Fruit fly (Drosophila melanogaster) whole organism, embryonic: ENCODE results near the gene mRpL4.
A peak's percentile ranks its signal among the peaks of the same experiment; 100 is the strongest.

Source experiments
- Aef1 ChIP-seq: fragments of 200-800 bp; sonication (Bioruptor generic); IDR thresholded peaks from 3 replicates; pipeline ENCODE4 v1.3.6; 2022; ENCODE audit warnings: missing biosample characterization, missing genetic modification characterization
- B-H1 ChIP-seq: fragments of 200-800 bp; sonication (Bioruptor generic); IDR thresholded peaks from 3 replicates; pipeline ENCODE4 v1.3.6; 2022; ENCODE audit warnings: missing biosample characterization, missing genetic modification characterization
- BtbVII ChIP-seq: fragments of 200-800 bp; sonication (Bioruptor generic); optimal IDR thresholded peaks from 3 replicates; lab custom pipeline; 2017; ENCODE audit warnings: missing biosample characterization, mild to moderate bottlenecking, missing genetic modification characterization
- Bteb2 ChIP-seq: fragments of 200-800 bp; sonication (Bioruptor generic); optimal IDR thresholded peaks from 2 replicates; lab custom pipeline; 2016; ENCODE audit warnings: missing biosample characterization, missing genetic modification characterization
- CG10274 ChIP-seq: fragments of 200-800 bp; sonication (Bioruptor generic); optimal IDR thresholded peaks from 3 replicates; lab custom pipeline; 2017; ENCODE audit warnings: missing biosample characterization, mild to moderate bottlenecking, missing genetic modification characterization
- CG14050 ChIP-seq: fragments of 200-800 bp; sonication (Bioruptor generic); IDR thresholded peaks from 3 replicates; pipeline ENCODE4 v1.3.6; 2022; ENCODE audit warnings: missing biosample characterization, missing genetic modification characterization
- CG15073 ChIP-seq: fragments of 200-800 bp; sonication (Bioruptor generic); optimal IDR thresholded peaks from 2 replicates; lab custom pipeline; 2016; ENCODE audit warnings: missing biosample characterization, missing genetic modification characterization
- CG16779 ChIP-seq: fragments of 200-800 bp; sonication (Bioruptor generic); IDR thresholded peaks from 2 replicates; pipeline ENCODE4 v1.3.6; 2022; ENCODE audit warnings: missing biosample characterization, missing genetic modification characterization
- CG16815 ChIP-seq: fragments of 200-800 bp; sonication (Bioruptor generic); optimal IDR thresholded peaks from 3 replicates; lab custom pipeline; 2017; ENCODE audit warnings: missing biosample characterization, mild to moderate bottlenecking, missing genetic modification characterization
- CG17612 ChIP-seq: fragments of 200-800 bp; sonication (Bioruptor generic); IDR thresholded peaks from 2 replicates; pipeline ENCODE4 v1.3.6; 2022; ENCODE audit warnings: missing biosample characterization, missing genetic modification characterization
- CG1832 ChIP-seq: fragments of 200-800 bp; sonication (Bioruptor generic); optimal IDR thresholded peaks from 2 replicates; lab custom pipeline; 2017; ENCODE audit warnings: missing biosample characterization, mild to moderate bottlenecking, missing genetic modification characterization, inconsistent platforms
- CG18619 ChIP-seq: fragments of 200-800 bp; sonication (Bioruptor generic); optimal IDR thresholded peaks from 3 replicates; lab custom pipeline; 2017; ENCODE audit warnings: missing biosample characterization, mild to moderate bottlenecking, missing genetic modification characterization
- CG32767 ChIP-seq: fragments of 200-800 bp; sonication (Bioruptor generic); IDR thresholded peaks from 2 replicates; pipeline ENCODE4 v1.3.6; 2022; ENCODE audit warnings: missing biosample characterization, missing genetic modification characterization
- CG33557 ChIP-seq: fragments of 200-800 bp; sonication (Bioruptor generic); optimal IDR thresholded peaks from 2 replicates; lab custom pipeline; 2019; ENCODE audit warnings: missing biosample characterization, mild to moderate bottlenecking, missing genetic modification characterization, moderate library complexity
- CG3847 ChIP-seq: fragments of 200-800 bp; sonication (Bioruptor generic); IDR thresholded peaks from 2 replicates; pipeline ENCODE4 v1.3.6; 2022; ENCODE audit warnings: missing biosample characterization, missing genetic modification characterization
- CG42726 ChIP-seq: fragments of 200-800 bp; sonication (Bioruptor generic); IDR thresholded peaks from 2 replicates; pipeline ENCODE4 v1.3.6; 2022; ENCODE audit warnings: missing biosample characterization, missing genetic modification characterization; ENCODE audit not compliant: partially characterized antibody
- CG5245 ChIP-seq: fragments of 200-800 bp; sonication (Bioruptor generic); optimal IDR thresholded peaks from 3 replicates; lab custom pipeline; 2016; ENCODE audit warnings: missing biosample characterization, missing genetic modification characterization
- CG6254 ChIP-seq: fragments of 200-800 bp; sonication (Bioruptor generic); optimal IDR thresholded peaks from 3 replicates; lab custom pipeline; 2017; ENCODE audit warnings: mild to moderate bottlenecking, missing biosample characterization, missing genetic modification reagents, missing genetic modification characterization
- CG6272 ChIP-seq: fragments of 200-800 bp; sonication (Bioruptor generic); IDR thresholded peaks from 2 replicates; pipeline ENCODE4 v1.3.6; 2022; ENCODE audit warnings: missing biosample characterization, missing genetic modification characterization
- CG7786 ChIP-seq: fragments of 200-800 bp; sonication (Bioruptor generic); optimal IDR thresholded peaks from 2 replicates; lab custom pipeline; 2016; ENCODE audit warnings: missing biosample characterization, missing genetic modification characterization
- CG8478 ChIP-seq: fragments of >200 bp; optimal IDR thresholded peaks from 2 replicates; lab custom pipeline; 2018
- D19B ChIP-seq: fragments of 200-800 bp; sonication (Bioruptor generic); optimal IDR thresholded peaks from 2 replicates; lab custom pipeline; 2017; ENCODE audit warnings: missing biosample characterization, mild to moderate bottlenecking, missing genetic modification characterization
- Dref ChIP-seq: fragments of 200-800 bp; sonication (Bioruptor generic); IDR thresholded peaks from 2 replicates; pipeline ENCODE4 v1.3.6; 2022; ENCODE audit warnings: missing biosample characterization, missing genetic modification characterization
- Fer3 ChIP-seq: fragments of 200-800 bp; sonication (Bioruptor generic); optimal IDR thresholded peaks from 2 replicates; lab custom pipeline; 2018; ENCODE audit warnings: missing biosample characterization, mild to moderate bottlenecking, missing genetic modification characterization, moderate library complexity
- Neu2 ChIP-seq: fragments of 200-800 bp; sonication (Bioruptor generic); optimal IDR thresholded peaks from 3 replicates; lab custom pipeline; 2016; ENCODE audit warnings: missing biosample characterization, missing genetic modification characterization, borderline replicate concordance
- Oaz ChIP-seq: fragments of 200-800 bp; sonication (Bioruptor generic); IDR thresholded peaks from 2 replicates; pipeline ENCODE4 v1.3.6; 2022; ENCODE audit warnings: missing biosample characterization, missing genetic modification characterization
- Poxn ChIP-seq: fragments of 200-800 bp; sonication (Bioruptor generic); IDR thresholded peaks from 2 replicates; pipeline ENCODE4 v1.3.6; 2022; ENCODE audit warnings: missing biosample characterization, missing genetic modification characterization
- TFAM ChIP-seq: fragments of 200-800 bp; sonication (Bioruptor generic); optimal IDR thresholded peaks from 2 replicates; lab custom pipeline; 2017; ENCODE audit warnings: missing biosample characterization, missing genetic modification characterization, inconsistent platforms
- Usf ChIP-seq: fragments of 200-800 bp; sonication (Bioruptor generic); optimal IDR thresholded peaks from 2 replicates; lab custom pipeline; 2017; ENCODE audit warnings: missing genotype, missing biosample characterization, missing genetic modification characterization
- amos ChIP-seq: fragments of 200-800 bp; sonication (Bioruptor generic); IDR thresholded peaks from 2 replicates; pipeline ENCODE4 v1.3.6; 2022; ENCODE audit warnings: missing biosample characterization, missing genetic modification characterization; ENCODE audit not compliant: partially characterized antibody
- bigmax ChIP-seq: fragments of 200-800 bp; sonication (Bioruptor generic); optimal IDR thresholded peaks from 2 replicates; lab custom pipeline; 2018; ENCODE audit warnings: missing biosample characterization, mild to moderate bottlenecking, missing genetic modification characterization
- cg ChIP-seq: fragments of 200-800 bp; sonication (Bioruptor generic); optimal IDR thresholded peaks from 3 replicates; lab custom pipeline; 2019; ENCODE audit warnings: missing biosample characterization, mild to moderate bottlenecking, missing genetic modification characterization, moderate library complexity
- chm ChIP-seq: fragments of 200-800 bp; sonication (Bioruptor generic); IDR thresholded peaks from 2 replicates; pipeline ENCODE4 v1.3.6; 2022; ENCODE audit warnings: missing biosample characterization, missing genetic modification characterization
- dmrt99B ChIP-seq: fragments of 200-800 bp; sonication (Bioruptor generic); optimal IDR thresholded peaks from 2 replicates; lab custom pipeline; 2018; ENCODE audit warnings: missing biosample characterization, mild to moderate bottlenecking, missing genetic modification characterization, moderate library complexity
- ewg ChIP-seq: fragments of 200-800 bp; sonication (Bioruptor generic); optimal IDR thresholded peaks from 3 replicates; lab custom pipeline; 2017; ENCODE audit warnings: mild to moderate bottlenecking, missing biosample characterization, missing genetic modification reagents, missing genetic modification characterization
- gsb-n ChIP-seq: fragments of 200-800 bp; sonication (Bioruptor generic); optimal IDR thresholded peaks from 3 replicates; lab custom pipeline; 2018; ENCODE audit warnings: missing biosample characterization, mild to moderate bottlenecking, missing genetic modification characterization
- h ChIP-seq: fragments of >200 bp; optimal IDR thresholded peaks from 2 replicates; lab custom pipeline; 2017
- jigr1 ChIP-seq: fragments of 200-800 bp; sonication (Bioruptor generic); IDR thresholded peaks from 3 replicates; pipeline ENCODE4 v1.3.6; 2022; ENCODE audit warnings: missing biosample characterization, missing genetic modification characterization
- lov ChIP-seq, 2 experiments: fragments of 200-800 bp in 1 of 2; fragments of >200 bp in 1 of 2; sonication (Bioruptor generic) in 1 of 2; IDR thresholded peaks in 1 of 2; optimal IDR thresholded peaks in 1 of 2; 2 replicates in 1 of 2; 3 replicates in 1 of 2; pipeline versions ENCODE4 v1.3.6 to Lab custom; 2017 to 2022; ENCODE audit warnings: missing biosample characterization in 1 of 2, missing genetic modification characterization in 1 of 2
- mam ChIP-seq: fragments of 200-800 bp; sonication (Bioruptor generic); optimal IDR thresholded peaks from 3 replicates; lab custom pipeline; 2016; ENCODE audit warnings: missing biosample characterization, missing genetic modification characterization
- nom ChIP-seq: fragments of 200-800 bp; sonication (Bioruptor generic); optimal IDR thresholded peaks from 2 replicates; lab custom pipeline; 2017; ENCODE audit warnings: missing biosample characterization, missing genetic modification characterization, mild to moderate bottlenecking, moderate library complexity, missing genetic modification reagents
- onecut ChIP-seq: fragments of 200-800 bp; sonication (Bioruptor generic); IDR thresholded peaks from 2 replicates; pipeline ENCODE4 v1.3.6; 2022; ENCODE audit warnings: missing biosample characterization, missing genetic modification characterization
- pan ChIP-seq, 4 experiments: fragments of >200 bp in 3 of 4; fragments of 200-800 bp in 1 of 4; sonication (Bioruptor generic) in 1 of 4; optimal IDR thresholded peaks in 3 of 4; IDR thresholded peaks in 1 of 4; 2 replicates each; pipeline versions ENCODE4 v1.3.6 to Lab custom; 2017 to 2022; ENCODE audit warnings: missing biosample characterization in 2 of 4, missing genetic modification characterization in 2 of 4, mixed read lengths in 1 of 4
- sens-2 ChIP-seq: fragments of 200-800 bp; sonication (Bioruptor generic); IDR thresholded peaks from 2 replicates; pipeline ENCODE4 v1.3.6; 2022; ENCODE audit warnings: missing biosample characterization, missing genetic modification characterization
- sisA ChIP-seq: fragments of 200-800 bp; sonication (Bioruptor generic); IDR thresholded peaks from 2 replicates; pipeline ENCODE4 v1.3.6; 2022; ENCODE audit warnings: missing biosample characterization, missing genetic modification characterization
- stwl ChIP-seq: fragments of 200-800 bp; sonication (Bioruptor generic); optimal IDR thresholded peaks from 3 replicates; lab custom pipeline; 2018; ENCODE audit warnings: missing biosample characterization, mild to moderate bottlenecking, missing genetic modification characterization, moderate library complexity
- tll ChIP-seq, 2 experiments: fragments of 200-800 bp in 1 of 2; fragments of >200 bp in 1 of 2; sonication (Bioruptor generic) in 1 of 2; optimal IDR thresholded peaks; 2 replicates each; lab custom pipeline; 2017 to 2019; ENCODE audit warnings: missing biosample characterization in 2 of 2, missing genetic modification characterization in 2 of 2, mild to moderate bottlenecking in 1 of 2, moderate library complexity in 1 of 2
- wdn ChIP-seq: fragments of 200-800 bp; sonication (Bioruptor generic); IDR thresholded peaks from 2 replicates; pipeline ENCODE4 v1.3.6; 2022; ENCODE audit warnings: missing biosample characterization, missing genetic modification characterization
- wek ChIP-seq: fragments of 200-800 bp; sonication (Bioruptor generic); optimal IDR thresholded peaks from 3 replicates; lab custom pipeline; 2018; ENCODE audit warnings: missing biosample characterization, mild to moderate bottlenecking, missing genetic modification characterization, moderate library complexity

mRpL4 gene

DNA sequence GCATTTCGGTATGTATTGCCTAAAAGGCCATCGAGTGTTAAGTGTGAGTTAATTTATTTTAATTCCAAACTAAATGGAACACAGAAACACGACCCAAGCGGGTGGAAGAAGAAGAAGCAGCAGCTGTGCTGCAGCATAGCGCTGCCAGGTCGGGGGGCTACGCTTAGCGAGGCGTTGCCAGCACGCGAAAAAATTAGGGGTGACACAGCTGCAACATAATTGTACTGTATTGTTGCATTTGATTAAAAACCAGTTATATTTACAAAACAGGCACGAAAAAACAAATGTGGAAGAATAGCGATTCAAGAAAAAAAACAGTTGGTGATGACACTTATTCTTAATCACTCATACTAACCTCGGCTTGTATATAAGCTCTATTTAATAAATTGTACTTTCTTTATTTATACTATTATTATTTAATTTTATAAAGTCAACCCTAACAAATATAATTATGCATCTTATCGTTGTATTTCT lies 21.3 kb upstream of the mRpL4 start (continued):
- no peak for TF ChIP-seq Neu2 (GFP tag; lab: Kevin White, UChicago)
- peak; percentile 47; the same call in 1 of the 3 replicates for TF ChIP-seq jigr1
- peak; percentile 90 for TF ChIP-seq CG3847 (GFP tag; lab: Robert Waterston, UW)
- TF ChIP-seq CG32767 (GFP tag; lab: Robert Waterston, UW), result no peak
- TF ChIP-seq CG7786 (GFP tag; lab: Kevin White, UChicago), result peak; percentile 71
- TF ChIP-seq CG18619 (GFP tag; lab: Kevin White, UChicago), result no peak
- no peak for TF ChIP-seq CG10274 (GFP tag; lab: Kevin White, UChicago)
- TF ChIP-seq Poxn (GFP tag; lab: Robert Waterston, UW), result no peak
- TF ChIP-seq chm, result no peak; the same call in 1 of the 2 replicates
- peak; percentile 41 for TF ChIP-seq BtbVII (GFP tag; lab: Kevin White, UChicago)
- TF ChIP-seq sisA, result peak; percentile 81
- TF ChIP-seq CG16815 (GFP tag; lab: Kevin White, UChicago), result peak; percentile 54
- TF ChIP-seq mam (GFP tag; lab: Kevin White, UChicago), result peak; percentile 82
- TF ChIP-seq CG17612, result peak; percentile 46; the same call in 1 of the 2 replicates
- no peak for TF ChIP-seq gsb-n
- peak; percentile 71; the same call in 1 of the 2 replicates for TF ChIP-seq CG6272
- no peak for TF ChIP-seq Fer3 (tag; lab: Kevin White, UChicago)
- 0 out of 2 replicates have a peak, but pooled peaks have one; percentile 21 for TF ChIP-seq CG42726 (GFP tag; lab: Robert Waterston, UW)
- TF ChIP-seq sens-2, result no peak
- TF ChIP-seq CG1832, result no peak
- peak; percentile 64; the same call in 1 of the 2 replicates for TF ChIP-seq CG16779 (GFP tag; lab: Robert Waterston, UW)
- peak; percentile 48 for TF ChIP-seq Dref (GFP tag; lab: Robert Waterston, UW)
- no peak for TF ChIP-seq wek (GFP tag; lab: Kevin White, UChicago)
- TF ChIP-seq onecut (GFP tag; lab: Robert Waterston, UW), result peak; percentile 41; the same call in 1 of the 2 replicates
- TF ChIP-seq Aef1 (GFP tag; lab: Robert Waterston, UW), result peak; percentile 80
- peak; percentile 72 for TF ChIP-seq B-H1 (GFP tag; lab: Robert Waterston, UW)
- TF ChIP-seq Usf (GFP tag; lab: Kevin White, UChicago), result peak; percentile 30
- peak; percentile 70 for TF ChIP-seq wdn (GFP tag; lab: Robert Waterston, UW)
- peak; percentile 33 for TF ChIP-seq CG33557 (GFP tag; lab: Kevin White, UChicago)
- TF ChIP-seq Bteb2 (GFP tag; lab: Kevin White, UChicago), result peak; percentile 27
- peak; percentile 72 for TF ChIP-seq amos (GFP tag; lab: Robert Waterston, UW)
- TF ChIP-seq ewg (GFP tag; lab: Kevin White, UChicago), result peak; percentile 49
- no peak for TF ChIP-seq TFAM
- TF ChIP-seq Oaz (GFP tag; lab: Robert Waterston, UW), result peak; percentile 32; the same call in 1 of the 2 replicates
- no peak for TF ChIP-seq dmrt99B (tag; lab: Kevin White, UChicago)
- peak; percentile 57 for TF ChIP-seq stwl (tag; lab: Kevin White, UChicago)
- no peak for TF ChIP-seq pan (optimal IDR thresholded peaks at IDR 0.05; lab: Kevin White, UChicago)
- peak in 1 of 2 experiments; percentile 82 for TF ChIP-seq pan (GFP tag; optimal IDR thresholded peaks at IDR 0.05 in 1 of 2, IDR thresholded peaks at IDR 0.05 in 1 of 2)
- TF ChIP-seq CG15073 (GFP tag; lab: Kevin White, UChicago), result no peak
- TF ChIP-seq lov (optimal IDR thresholded peaks at IDR 0.05; lab: Kevin White, UChicago), result no peak
- peak; percentile 74; the same call in 1 of the 3 replicates for TF ChIP-seq lov (GFP tag; IDR thresholded peaks at IDR 0.05; lab: Robert Waterston, UW)
- TF ChIP-seq tll (GFP tag; optimal IDR thresholded peaks at IDR 0.05; lab: Kevin White, UChicago), result no peak
- TF ChIP-seq nom (GFP tag; lab: Kevin White, UChicago), result no peak
- no peak for TF ChIP-seq cg
- TF ChIP-seq CG6254 (GFP tag; lab: Kevin White, UChicago), result peak; percentile 15
- TF ChIP-seq D19B, result peak; percentile 52
- TF ChIP-seq bigmax (GFP tag; lab: Kevin White, UChicago), result no peak
- peak; percentile 49 for TF ChIP-seq CG5245
- TF ChIP-seq h (lab: Kevin White, UChicago), result no peak
- TF ChIP-seq CG8478 (lab: Kevin White, UChicago), result no peak
- peak; percentile 68 for TF ChIP-seq CG14050 (GFP tag; lab: Robert Waterston, UW)
